Fruit fly (Drosophila melanogaster) whole organism, embryonic: ENCODE data around the gene lectin-28C.

ENCODE experiments used
- B-H1 ChIP-seq: fragments of 200-800 bp; sonication (Bioruptor generic); IDR thresholded peaks from 3 replicates; pipeline ENCODE4 v1.3.6; 2022; ENCODE audit warnings: missing biosample characterization, missing genetic modification characterization
- BtbVII ChIP-seq: fragments of 200-800 bp; sonication (Bioruptor generic); optimal IDR thresholded peaks from 3 replicates; lab custom pipeline; 2017; ENCODE audit warnings: missing biosample characterization, mild to moderate bottlenecking, missing genetic modification characterization
- CG10209 ChIP-seq: fragments of 200-800 bp; sonication (Bioruptor generic); optimal IDR thresholded peaks from 3 replicates; lab custom pipeline; 2017; ENCODE audit warnings: missing biosample characterization, mild to moderate bottlenecking, missing genetic modification characterization, missing genetic modification reagents
- CG10543 ChIP-seq: fragments of 200-800 bp; sonication (Bioruptor generic); optimal IDR thresholded peaks from 3 replicates; lab custom pipeline; 2017; ENCODE audit warnings: missing biosample characterization, mild to moderate bottlenecking, missing genetic modification characterization, moderate library complexity
- CG12942 ChIP-seq: fragments of 200-800 bp; sonication (Bioruptor generic); optimal IDR thresholded peaks from 3 replicates; lab custom pipeline; 2016; ENCODE audit warnings: missing biosample characterization, missing genetic modification characterization
- CG15601 ChIP-seq: fragments of 200-800 bp; sonication (Bioruptor generic); optimal IDR thresholded peaks from 3 replicates; lab custom pipeline; 2019; ENCODE audit warnings: missing biosample characterization, mild to moderate bottlenecking, missing genetic modification characterization, moderate library complexity
- CG1647 ChIP-seq: fragments of 200-800 bp; sonication (Bioruptor generic); optimal IDR thresholded peaks from 3 replicates; lab custom pipeline; 2016; ENCODE audit warnings: missing biosample characterization, missing genetic modification characterization
- CG16863 ChIP-seq: fragments of 200-800 bp; sonication (Bioruptor generic); optimal IDR thresholded peaks from 3 replicates; lab custom pipeline; 2016; ENCODE audit warnings: missing biosample characterization, missing genetic modification characterization
- CG17829 ChIP-seq: fragments of 200-800 bp; optimal IDR thresholded peaks from 2 replicates; lab custom pipeline; 2019; ENCODE audit warnings: missing biosample characterization, mild to moderate bottlenecking, missing genetic modification characterization, moderate library complexity
- CG2889 ChIP-seq: fragments of 200-800 bp; sonication (Bioruptor generic); IDR thresholded peaks from 3 replicates; pipeline ENCODE4 v1.3.6; 2022; ENCODE audit warnings: missing biosample characterization, missing genetic modification characterization
- CG3065 ChIP-seq: fragments of 200-800 bp; sonication (Bioruptor generic); optimal IDR thresholded peaks from 2 replicates; lab custom pipeline; 2016; ENCODE audit warnings: missing biosample characterization, missing genetic modification characterization
- CG34376 ChIP-seq: fragments of 200-800 bp; sonication (Bioruptor generic); optimal IDR thresholded peaks from 2 replicates; lab custom pipeline; 2018; ENCODE audit warnings: missing biosample characterization, mild to moderate bottlenecking, missing genetic modification characterization
- CG4617 ChIP-seq: fragments of 200-800 bp; sonication (Bioruptor generic); optimal IDR thresholded peaks from 3 replicates; lab custom pipeline; 2016; ENCODE audit warnings: missing biosample characterization, missing genetic modification characterization, borderline replicate concordance
- CG6272 ChIP-seq: fragments of 200-800 bp; sonication (Bioruptor generic); IDR thresholded peaks from 2 replicates; pipeline ENCODE4 v1.3.6; 2022; ENCODE audit warnings: missing biosample characterization, missing genetic modification characterization
- CG6791 ChIP-seq: fragments of 200-800 bp; sonication (Bioruptor generic); IDR thresholded peaks from 3 replicates; pipeline ENCODE4 v1.3.6; 2022; ENCODE audit warnings: missing biosample characterization, missing genetic modification characterization; ENCODE audit not compliant: partially characterized antibody
- CG8359 ChIP-seq: fragments of 200-800 bp; sonication (Bioruptor generic); optimal IDR thresholded peaks from 2 replicates; lab custom pipeline; 2017; ENCODE audit warnings: missing biosample characterization, mild to moderate bottlenecking, missing genetic modification characterization, borderline replicate concordance
- CG8944 ChIP-seq: fragments of 200-800 bp; sonication (Bioruptor generic); optimal IDR thresholded peaks from 3 replicates; lab custom pipeline; 2016; ENCODE audit warnings: missing biosample characterization, missing genetic modification characterization
- CG9932 ChIP-seq: fragments of 200-800 bp; sonication (Bioruptor generic); IDR thresholded peaks from 2 replicates; pipeline ENCODE4 v1.3.6; 2022; ENCODE audit warnings: missing biosample characterization, missing genetic modification characterization
- Deaf1 ChIP-seq: fragments of 200-800 bp; optimal IDR thresholded peaks from 3 replicates; lab custom pipeline; 2019; ENCODE audit warnings: missing biosample characterization, mild to moderate bottlenecking, missing genetic modification characterization, moderate library complexity
- Dek ChIP-seq: fragments of 200-800 bp; sonication (Bioruptor generic); optimal IDR thresholded peaks from 3 replicates; lab custom pipeline; 2019; ENCODE audit warnings: missing biosample characterization, mild to moderate bottlenecking, missing genetic modification characterization, moderate library complexity
- Doc3 ChIP-seq: fragments of 200-800 bp; sonication (Bioruptor generic); IDR thresholded peaks from 3 replicates; pipeline ENCODE4 v1.3.6; 2022; ENCODE audit warnings: missing biosample characterization, missing genetic modification characterization; ENCODE audit not compliant: partially characterized antibody
- Drgx ChIP-seq: fragments of 200-800 bp; sonication (Bioruptor generic); IDR thresholded peaks from 2 replicates; pipeline ENCODE4 v1.3.6; 2022; ENCODE audit warnings: missing biosample characterization, missing genetic modification characterization
- E2f2 ChIP-seq: fragments of 200-800 bp; sonication (Bioruptor generic); IDR thresholded peaks from 2 replicates; pipeline ENCODE4 v1.3.6; 2022; ENCODE audit warnings: missing biosample characterization, missing genetic modification characterization
- ERR ChIP-seq: fragments of 200-800 bp; sonication (Bioruptor generic); optimal IDR thresholded peaks from 2 replicates; lab custom pipeline; 2016; ENCODE audit warnings: missing biosample characterization, missing genetic modification characterization
- HLHmδ ChIP-seq: fragments of 200-800 bp; sonication (Bioruptor generic); optimal IDR thresholded peaks from 2 replicates; lab custom pipeline; 2018; ENCODE audit warnings: missing biosample characterization, mild to moderate bottlenecking, missing genetic modification characterization, moderate library complexity
- Hand ChIP-seq: fragments of 200-800 bp; sonication (Bioruptor generic); optimal IDR thresholded peaks from 2 replicates; lab custom pipeline; 2017; ENCODE audit warnings: mild to moderate bottlenecking, missing biosample characterization, missing genetic modification reagents, missing genetic modification characterization
- HmgZ ChIP-seq: fragments of 200-800 bp; sonication (Bioruptor generic); optimal IDR thresholded peaks from 2 replicates; lab custom pipeline; 2018; ENCODE audit warnings: missing biosample characterization, mild to moderate bottlenecking, missing genetic modification characterization
- Hmx ChIP-seq: fragments of 200-800 bp; sonication (Bioruptor generic); optimal IDR thresholded peaks from 2 replicates; lab custom pipeline; 2016; ENCODE audit warnings: missing biosample characterization, missing genetic modification characterization
- Med ChIP-seq: fragments of 200-800 bp; sonication (Bioruptor generic); peaks from one replicate; lab custom pipeline; 2016; ENCODE audit warnings: missing biosample characterization, missing genetic modification characterization, mild to moderate bottlenecking, inconsistent platforms, moderate library complexity
- Nf-YC ChIP-seq: fragments of 200-800 bp; optimal IDR thresholded peaks from 3 replicates; lab custom pipeline; 2019; ENCODE audit warnings: missing biosample characterization, mild to moderate bottlenecking, missing genetic modification characterization, moderate library complexity
- Pdp1 ChIP-seq, 2 experiments: fragments of 200-800 bp; sonication (Bioruptor generic); optimal IDR thresholded peaks; 3 replicates each; lab custom pipeline; 2016; ENCODE audit warnings: missing biosample characterization in 2 of 2, missing genetic modification characterization in 2 of 2, mild to moderate bottlenecking in 1 of 2, moderate library complexity in 1 of 2
- Rfx ChIP-seq: fragments of 200-800 bp; sonication (Bioruptor generic); IDR thresholded peaks from 2 replicates; pipeline ENCODE4 v1.3.6; 2022; ENCODE audit warnings: missing biosample characterization, missing genetic modification characterization
- Six4 ChIP-seq: fragments of 200-800 bp; sonication (Bioruptor generic); optimal IDR thresholded peaks from 2 replicates; lab custom pipeline; 2016; ENCODE audit warnings: missing biosample characterization, missing genetic modification characterization
- chm ChIP-seq: fragments of 200-800 bp; sonication (Bioruptor generic); IDR thresholded peaks from 2 replicates; pipeline ENCODE4 v1.3.6; 2022; ENCODE audit warnings: missing biosample characterization, missing genetic modification characterization
- chn ChIP-seq: fragments of 200-800 bp; sonication (Bioruptor generic); optimal IDR thresholded peaks from 2 replicates; lab custom pipeline; 2016; ENCODE audit warnings: missing biosample characterization, missing genetic modification characterization
- dmrt99B ChIP-seq: fragments of 200-800 bp; sonication (Bioruptor generic); optimal IDR thresholded peaks from 2 replicates; lab custom pipeline; 2018; ENCODE audit warnings: missing biosample characterization, mild to moderate bottlenecking, missing genetic modification characterization, moderate library complexity
- gce ChIP-seq: fragments of 200-800 bp; sonication (Bioruptor generic); IDR thresholded peaks from 3 replicates; pipeline ENCODE4 v1.3.6; 2022; ENCODE audit warnings: missing biosample characterization, missing genetic modification characterization
- gsb-n ChIP-seq: fragments of 200-800 bp; sonication (Bioruptor generic); optimal IDR thresholded peaks from 3 replicates; lab custom pipeline; 2018; ENCODE audit warnings: missing biosample characterization, mild to moderate bottlenecking, missing genetic modification characterization
- inv ChIP-seq: fragments of 200-800 bp; sonication (Bioruptor generic); IDR thresholded peaks from 2 replicates; pipeline ENCODE4 v1.3.6; 2022; ENCODE audit warnings: missing biosample characterization, missing genetic modification characterization; ENCODE audit not compliant: partially characterized antibody
- nmo ChIP-seq: fragments of 200-800 bp; sonication (Bioruptor generic); optimal IDR thresholded peaks from 2 replicates; lab custom pipeline; 2018; ENCODE audit warnings: missing biosample characterization, mild to moderate bottlenecking, missing genetic modification characterization, moderate library complexity
- oc ChIP-seq: fragments of 200-800 bp; sonication (Bioruptor generic); optimal IDR thresholded peaks from 2 replicates; lab custom pipeline; 2018; ENCODE audit warnings: missing biosample characterization, mild to moderate bottlenecking, missing genetic modification characterization, moderate library complexity
- prd ChIP-seq, 3 experiments: fragments of >200 bp in 2 of 3; fragments of 200-800 bp in 1 of 3; sonication (Bioruptor generic) in 1 of 3; optimal IDR thresholded peaks in 2 of 3; IDR thresholded peaks in 1 of 3; 2 replicates in 2 of 3; 3 replicates in 1 of 3; pipeline versions ENCODE4 v1.3.6 to Lab custom; 2017 to 2022; ENCODE audit warnings: missing biosample characterization in 1 of 3, missing genetic modification characterization in 1 of 3
- scrt ChIP-seq: fragments of 200-800 bp; sonication (Bioruptor generic); optimal IDR thresholded peaks from 2 replicates; lab custom pipeline; 2018; ENCODE audit warnings: missing biosample characterization, mild to moderate bottlenecking, missing genetic modification characterization, moderate library complexity
- slbo ChIP-seq: fragments of 200-800 bp; sonication (Bioruptor generic); IDR thresholded peaks from 2 replicates; pipeline ENCODE4 v1.3.6; 2022; ENCODE audit warnings: missing biosample characterization, missing genetic modification characterization
- sna ChIP-seq: fragments of 200-800 bp; sonication (Bioruptor generic); IDR thresholded peaks from 2 replicates; pipeline ENCODE4 v1.3.6; 2022; ENCODE audit warnings: missing biosample characterization, missing genetic modification characterization; ENCODE audit not compliant: partially characterized antibody
- sob ChIP-seq: fragments of 200-800 bp; sonication (Bioruptor generic); IDR thresholded peaks from 2 replicates; pipeline ENCODE4 v1.3.6; 2022; ENCODE audit warnings: missing biosample characterization, missing genetic modification characterization
- ssp ChIP-seq: fragments of 200-800 bp; sonication (Bioruptor generic); IDR thresholded peaks from 2 replicates; pipeline ENCODE4 v1.3.6; 2022; ENCODE audit warnings: missing biosample characterization, missing genetic modification characterization
- toy ChIP-seq: fragments of 200-800 bp; sonication (Bioruptor generic); IDR thresholded peaks from 2 replicates; pipeline ENCODE4 v1.3.6; 2022; ENCODE audit warnings: missing biosample characterization, missing genetic modification characterization
- trem ChIP-seq: fragments of 200-800 bp; optimal IDR thresholded peaks from 3 replicates; lab custom pipeline; 2019; ENCODE audit warnings: missing biosample characterization, mild to moderate bottlenecking, missing genetic modification characterization, moderate library complexity
- tup ChIP-seq: fragments of 200-800 bp; sonication (Bioruptor generic); optimal IDR thresholded peaks from 2 replicates; lab custom pipeline; 2016; ENCODE audit warnings: missing biosample characterization, mild to moderate bottlenecking, missing genetic modification characterization, moderate library complexity

The lectin-28C gene

dm6 chr2L:7813357-7813756 is 43.5 kb upstream of the lectin-28C start (continued):
- TF ChIP-seq sna (GFP tag; lab: Robert Waterston, UW) (no peak), trem (tag; lab: Kevin White, UChicago) (no peak), B-H1 (GFP tag; lab: Robert Waterston, UW) (no peak), Six4 (GFP tag; lab: Kevin White, UChicago) (no peak), Doc3 (no peak), slbo (GFP tag; lab: Robert Waterston, UW) (no peak), CG15601 (tag; lab: Kevin White, UChicago) (peak; percentile 61), gce (GFP tag; lab: Robert Waterston, UW) (0 out of 3 replicates have a peak, but pooled peaks have one; percentile 20), CG17829 (peak; percentile 3), chn (GFP tag; lab: Kevin White, UChicago) (no peak), CG8359 (GFP tag; lab: Kevin White, UChicago) (peak; percentile 42), prd (optimal IDR thresholded peaks at IDR 0.05; lab: Kevin White, UChicago) (no peak), prd (GFP tag; IDR thresholded peaks at IDR 0.05; lab: Robert Waterston, UW) (peak; percentile 29; the same call in 1 of the 3 replicates), CG8944 (GFP tag; lab: Kevin White, UChicago) (no peak), CG16863 (GFP tag; lab: Kevin White, UChicago) (no peak), CG2889 (GFP tag; lab: Robert Waterston, UW) (no peak), gsb-n (tag; lab: Kevin White, UChicago) (peak; percentile 22), CG6791 (GFP tag; lab: Robert Waterston, UW) (no peak), ERR (no peak), CG12942 (no peak), sob (GFP tag; lab: Robert Waterston, UW) (peak; percentile 73; the same call in 1 of the 2 replicates), ssp (GFP tag; lab: Robert Waterston, UW) (no peak), Pdp1 (GFP tag; optimal IDR thresholded peaks at IDR 0.05; lab: Kevin White, UChicago) (peak in 1 of 2 experiments; percentile 21), HmgZ (tag; lab: Kevin White, UChicago) (no peak), Hmx (GFP tag; lab: Kevin White, UChicago) (no peak), CG3065 (GFP tag; lab: Kevin White, UChicago) (no peak), Med (GFP tag; lab: Kevin White, UChicago) (peak; percentile 92), BtbVII (GFP tag; lab: Kevin White, UChicago) (peak; percentile 65), Deaf1 (tag; lab: Kevin White, UChicago) (peak; percentile 22), scrt (GFP tag; lab: Kevin White, UChicago) (peak; percentile 53), nmo (no peak), Hand (GFP tag; lab: Kevin White, UChicago) (peak; percentile 2), toy (no peak), CG10543 (GFP tag; lab: Kevin White, UChicago) (peak; percentile 86), CG4617 (GFP tag; lab: Kevin White, UChicago) (no peak), Rfx (GFP tag; lab: Robert Waterston, UW) (peak; percentile 39; the same call in 1 of the 2 replicates), tup (GFP tag; lab: Kevin White, UChicago) (peak; percentile 61), inv (GFP tag; lab: Robert Waterston, UW) (no peak), dmrt99B (tag; lab: Kevin White, UChicago) (peak; percentile 43), CG6272 (GFP tag; lab: Robert Waterston, UW) (no peak), CG9932 (GFP tag; lab: Robert Waterston, UW) (peak; percentile 49), E2f2 (GFP tag; lab: Robert Waterston, UW) (peak; percentile 14; the same call in 1 of the 2 replicates), CG34376 (GFP tag; lab: Kevin White, UChicago) (peak; percentile 52), HLHmδ (GFP tag; lab: Kevin White, UChicago) (peak; percentile 37), CG10209 (GFP tag; lab: Kevin White, UChicago) (peak; percentile 37), chm (GFP tag; lab: Robert Waterston, UW) (peak; percentile 62; the same call in 1 of the 2 replicates), Dek (tag; lab: Kevin White, UChicago) (peak; percentile 51), Drgx (GFP tag; lab: Robert Waterston, UW) (no peak), oc (no peak), Nf-YC (tag; lab: Kevin White, UChicago) (peak; percentile 19), CG1647 (peak; percentile 29)
